Worm (Caenorhabditis elegans) whole organism, midembryonic: ENCODE data around the gene Y47C4A.1.

Experiments
- T22C8.4 ChIP-seq: fragments of 200-800 bp; sonication (Bioruptor generic); IDR thresholded peaks from 2 replicates; pipeline ENCODE4 v1.3.6; 2022; ENCODE audit warnings: missing genetic modification characterization, missing compliant biosample characterization
- cog-1 ChIP-seq: sonication (generic microtip); optimal IDR thresholded peaks from 2 replicates; lab custom pipeline; 2016; ENCODE audit warnings: missing genetic modification characterization, missing compliant biosample characterization
- flt-1 ChIP-seq: fragments of 200-800 bp; sonication (Bioruptor generic); IDR thresholded peaks from 2 replicates; pipeline ENCODE4 v1.3.6; 2022; ENCODE audit warnings: missing genetic modification characterization, missing compliant biosample characterization
- klf-2 ChIP-seq: fragments of 200-800 bp; sonication (Bioruptor generic); conservative IDR thresholded peaks from 2 replicates; pipeline ENCODE4 v1.3.6; 2022; ENCODE audit warnings: missing genetic modification reagents, missing genetic modification characterization, missing compliant biosample characterization
- med-1 ChIP-seq: sonication (generic microtip); optimal IDR thresholded peaks from 2 replicates; lab custom pipeline; 2017; ENCODE audit warnings: missing genetic modification characterization, mild to moderate bottlenecking, missing compliant biosample characterization, antibody characterized with exemption, missing genetic modification reagents; ENCODE audit not compliant: insufficient read depth
- ref-1 ChIP-seq: fragments of 200-800 bp; sonication (Bioruptor generic); conservative IDR thresholded peaks from 2 replicates; pipeline ENCODE4 v1.3.6; 2022; ENCODE audit warnings: missing genetic modification reagents, missing genetic modification characterization, missing compliant biosample characterization
- tab-1 ChIP-seq: fragments of 200-800 bp; sonication (Bioruptor generic); IDR thresholded peaks from 2 replicates; pipeline ENCODE4 v1.3.6; 2022; ENCODE audit warnings: missing genetic modification characterization, missing compliant biosample characterization
- ztf-23 ChIP-seq: fragments of 200-800 bp; sonication (Bioruptor generic); IDR thresholded peaks from 2 replicates; pipeline ENCODE4 v1.3.6; 2022; ENCODE audit warnings: missing genetic modification reagents, missing genetic modification characterization, missing compliant biosample characterization

ce11 chrX:299090-299489, 13.1 kb upstream of the Y47C4A.1 start:
- TF ChIP-seq flt-1 (no peak), klf-2 (GFP tag; lab: Robert Waterston, UW) (no peak), tab-1 (GFP tag; lab: Robert Waterston, UW) (no peak), med-1 (no peak), ref-1 (no peak), T22C8.4 (GFP tag; lab: Robert Waterston, UW) (no peak), ztf-23 (GFP tag; lab: Robert Waterston, UW) (no peak), cog-1 (no peak)
